Worm (Caenorhabditis elegans) whole organism, L4 larva: ENCODE measurements around the gene gst-35.
A peak's percentile ranks its signal among the peaks of the same experiment; 100 is the strongest.

Experiments
- F37D6.2 ChIP-seq: sonication (generic microtip); optimal IDR thresholded peaks from 2 replicates; lab custom pipeline; 2016; ENCODE audit warnings: mild to moderate bottlenecking, missing genetic modification characterization, missing compliant biosample characterization
- T20F7.1 ChIP-seq: fragments of 200-800 bp; sonication (Bioruptor generic); optimal IDR thresholded peaks from 2 replicates; lab custom pipeline; 2018; ENCODE audit warnings: mild to moderate bottlenecking, missing genetic modification characterization, missing compliant biosample characterization
- Y48G9A.11 ChIP-seq: fragments of 200-800 bp; sonication (Bioruptor generic); IDR thresholded peaks from 2 replicates; pipeline ENCODE4 v1.3.6; 2022; ENCODE audit warnings: missing genetic modification reagents, missing genetic modification characterization, missing compliant biosample characterization
- Y5F2A.4 ChIP-seq: fragments of 200-800 bp; sonication (Bioruptor generic); optimal IDR thresholded peaks from 2 replicates; lab custom pipeline; 2018; ENCODE audit warnings: mild to moderate bottlenecking, missing genetic modification characterization, missing compliant biosample characterization
- ZK546.5 ChIP-seq, 2 experiments: sonication (generic microtip); optimal IDR thresholded peaks; 2 replicates each; lab custom pipeline; 2017; ENCODE audit warnings: missing biosample characterization in 2 of 2, missing genetic modification characterization in 2 of 2
- ama-1 ChIP-seq: fragments of 150-350 bp; optimal IDR thresholded peaks from 2 replicates; lab custom pipeline; 2014; ENCODE audit warnings: inconsistent platforms, mixed read lengths
- attf-4 ChIP-seq: sonication (generic microtip); optimal IDR thresholded peaks from 3 replicates; lab custom pipeline; 2017; ENCODE audit warnings: missing biosample characterization, missing genetic modification characterization
- ceh-20 ChIP-seq: fragments of 200-800 bp; sonication (Bioruptor generic); IDR thresholded peaks from 2 replicates; pipeline ENCODE4 v1.3.6; 2022; ENCODE audit warnings: missing genetic modification reagents, missing genetic modification characterization, missing compliant biosample characterization
- ceh-32 ChIP-seq: sonication (generic microtip); optimal IDR thresholded peaks from 2 replicates; lab custom pipeline; 2016; ENCODE audit warnings: mild to moderate bottlenecking, missing genetic modification characterization, missing compliant biosample characterization; ENCODE audit not compliant: poor library complexity
- ceh-44 ChIP-seq: fragments of 200-800 bp; sonication (Bioruptor generic); IDR thresholded peaks from 2 replicates; pipeline ENCODE4 v1.3.6; 2022; ENCODE audit warnings: missing genetic modification reagents, missing genetic modification characterization, missing compliant biosample characterization
- ctbp-1 ChIP-seq: fragments of 200-800 bp; sonication (Bioruptor generic); IDR thresholded peaks from 2 replicates; pipeline ENCODE4 v1.3.6; 2022; ENCODE audit warnings: missing genetic modification reagents, missing genetic modification characterization, missing compliant biosample characterization
- daf-12 ChIP-seq: fragments of 150-350 bp; optimal IDR thresholded peaks from 2 replicates; lab custom pipeline; 2014; ENCODE audit warnings: missing biosample characterization, missing genetic modification reagents, missing genetic modification characterization
- daf-19 ChIP-seq: fragments of 200-800 bp; sonication (Bioruptor generic); conservative IDR thresholded peaks from 2 replicates; pipeline ENCODE4 v1.3.6; 2022; ENCODE audit warnings: missing genetic modification characterization, missing compliant biosample characterization
- dmd-6 ChIP-seq: fragments of 200-800 bp; sonication (Bioruptor generic); IDR thresholded peaks from 2 replicates; pipeline ENCODE4 v1.3.6; 2022; ENCODE audit warnings: missing genetic modification reagents, missing genetic modification characterization, missing compliant biosample characterization
- dpl-1 ChIP-seq: fragments of 150-350 bp; optimal IDR thresholded peaks from 2 replicates; lab custom pipeline; 2014; ENCODE audit warnings: missing biosample characterization, missing genetic modification reagents, missing genetic modification characterization
- duxl-1 ChIP-seq: sonication (generic microtip); optimal IDR thresholded peaks from 2 replicates; lab custom pipeline; 2016; ENCODE audit warnings: mild to moderate bottlenecking, missing genetic modification characterization, moderate library complexity, missing compliant biosample characterization; ENCODE audit not compliant: poor library complexity
- egl-43 ChIP-seq: fragments of 200-800 bp; sonication (Bioruptor generic); IDR thresholded peaks from 2 replicates; pipeline ENCODE4 v1.3.6; 2022; ENCODE audit warnings: missing genetic modification reagents, missing genetic modification characterization, missing compliant biosample characterization
- fos-1 ChIP-seq: fragments of 150-350 bp; optimal IDR thresholded peaks from 2 replicates; lab custom pipeline; 2014; ENCODE audit warnings: missing biosample characterization, missing genetic modification characterization
- hlh-11 ChIP-seq: fragments of 200-800 bp; sonication (Bioruptor generic); optimal IDR thresholded peaks from 2 replicates; lab custom pipeline; 2018; ENCODE audit warnings: mild to moderate bottlenecking, missing genetic modification characterization, missing compliant biosample characterization
- hlh-30 ChIP-seq: sonication (generic microtip); optimal IDR thresholded peaks from 2 replicates; lab custom pipeline; 2017; ENCODE audit warnings: antibody characterized with exemption, mild to moderate bottlenecking, missing genetic modification characterization, missing compliant biosample characterization; ENCODE audit not compliant: insufficient read depth
- jun-1 ChIP-seq: fragments of 150-350 bp; optimal IDR thresholded peaks from 2 replicates; lab custom pipeline; 2014; ENCODE audit warnings: missing biosample characterization, missing genetic modification reagents, missing genetic modification characterization
- lim-7 ChIP-seq: fragments of 200-800 bp; sonication (Bioruptor generic); IDR thresholded peaks from 2 replicates; pipeline ENCODE4 v1.3.6; 2022; ENCODE audit warnings: missing genetic modification characterization, missing compliant biosample characterization
- lin-1 ChIP-seq: fragments of 200-800 bp; sonication (Bioruptor generic); IDR thresholded peaks from 2 replicates; pipeline ENCODE4 v1.3.6; 2022; ENCODE audit warnings: missing genetic modification reagents, missing genetic modification characterization, missing compliant biosample characterization
- lin-13 ChIP-seq: fragments of 150-350 bp; optimal IDR thresholded peaks from 2 replicates; lab custom pipeline; 2014; ENCODE audit warnings: missing biosample characterization, missing genetic modification reagents, missing genetic modification characterization
- lin-15B ChIP-seq: fragments of 150-350 bp; sonication (generic microtip); optimal IDR thresholded peaks from 3 replicates; lab custom pipeline; 2014; ENCODE audit warnings: missing biosample characterization, missing genetic modification characterization
- lin-38 ChIP-seq: fragments of 200-800 bp; sonication (Bioruptor generic); IDR thresholded peaks from 2 replicates; pipeline ENCODE4 v1.3.6; 2022; ENCODE audit warnings: missing genetic modification reagents, missing genetic modification characterization, missing compliant biosample characterization
- mdl-1 ChIP-seq, 2 experiments: fragments of 150-350 bp in 1 of 2; sonication (generic microtip) in 1 of 2; optimal IDR thresholded peaks; 2 replicates each; lab custom pipeline; 2014 to 2017; ENCODE audit warnings: missing biosample characterization in 2 of 2, missing genetic modification characterization in 2 of 2
- mes-2 ChIP-seq: sonication (generic microtip); optimal IDR thresholded peaks from 2 replicates; lab custom pipeline; 2016; ENCODE audit warnings: missing genotype, mild to moderate bottlenecking, missing genetic modification characterization, missing compliant biosample characterization; ENCODE audit not compliant: poor library complexity, severe bottlenecking
- nhr-41 ChIP-seq: fragments of 200-800 bp; sonication (Bioruptor generic); IDR thresholded peaks from 2 replicates; pipeline ENCODE4 v1.3.6; 2022; ENCODE audit warnings: missing genetic modification reagents, missing genetic modification characterization, missing compliant biosample characterization
- nhr-76 ChIP-seq: fragments of 150-350 bp; optimal IDR thresholded peaks from 2 replicates; lab custom pipeline; 2014; ENCODE audit warnings: missing biosample characterization, missing genetic modification characterization
- nhr-77 ChIP-seq: fragments of 150-350 bp; optimal IDR thresholded peaks from 2 replicates; lab custom pipeline; 2014; ENCODE audit warnings: missing biosample characterization, missing genetic modification characterization
- pha-4 ChIP-seq, 2 experiments: fragments of 150-350 bp in 1 of 2; fragments of 200-800 bp in 1 of 2; sonication (Bioruptor generic) in 1 of 2; IDR thresholded peaks in 1 of 2; optimal IDR thresholded peaks in 1 of 2; 2 replicates each; pipeline versions ENCODE4 v1.3.6 to Lab custom; 2014 to 2022; ENCODE audit warnings: missing genetic modification characterization in 2 of 2, missing genetic modification reagents in 2 of 2, missing biosample characterization in 1 of 2, missing compliant biosample characterization in 1 of 2
- php-3 ChIP-seq: fragments of 200-800 bp; sonication (Bioruptor generic); IDR thresholded peaks from 2 replicates; pipeline ENCODE4 v1.3.6; 2022; ENCODE audit warnings: missing genetic modification reagents, missing genetic modification characterization, missing compliant biosample characterization
- pqm-1 ChIP-seq: sonication (generic microtip); optimal IDR thresholded peaks from 2 replicates; lab custom pipeline; 2017; ENCODE audit warnings: missing biosample characterization, missing genetic modification characterization
- rbr-2 ChIP-seq: sonication (generic microtip); optimal IDR thresholded peaks from 2 replicates; lab custom pipeline; 2016; ENCODE audit warnings: missing genotype, missing genetic modification characterization, missing compliant biosample characterization
- set-16 ChIP-seq: fragments of 200-800 bp; sonication (Bioruptor generic); IDR thresholded peaks from 2 replicates; pipeline ENCODE4 v1.3.6; 2022; ENCODE audit warnings: missing genetic modification reagents, missing genetic modification characterization, missing compliant biosample characterization
- skn-1 ChIP-seq: fragments of 150-350 bp; optimal IDR thresholded peaks from 2 replicates; lab custom pipeline; 2014; ENCODE audit warnings: missing biosample characterization, missing genetic modification characterization
- tra-1 ChIP-seq: fragments of 200-800 bp; sonication (Bioruptor generic); IDR thresholded peaks from 2 replicates; pipeline ENCODE4 v1.3.6; 2022; ENCODE audit warnings: missing genetic modification reagents, missing genetic modification characterization, missing compliant biosample characterization
- zfp-2 ChIP-seq: sonication (generic microtip); optimal IDR thresholded peaks from 2 replicates; lab custom pipeline; 2016; ENCODE audit warnings: mild to moderate bottlenecking, missing genetic modification characterization, missing compliant biosample characterization

gst-35 gene

ce11 chrII:15212260-15212914 is 27.2 kb upstream of the gst-35 start (continued):
- TF ChIP-seq ctbp-1 (GFP tag; lab: Robert Waterston, UW) (no peak), mdl-1 (tag; optimal IDR thresholded peaks at IDR 0.05; lab: Kevin White, UChicago) (peak in 1 of 2 experiments; percentile 28), daf-19 (GFP tag; lab: Robert Waterston, UW) (no peak), lin-38 (no peak), set-16 (GFP tag; lab: Robert Waterston, UW) (peak; percentile 12; the same call in 1 of the 2 replicates), jun-1 (tag; lab: Kevin White, UChicago) (no peak), mes-2 (tag; lab: Kevin White, UChicago) (no peak), ZK546.5 (tag; optimal IDR thresholded peaks at IDR 0.05; lab: Kevin White, UChicago) (no peak), nhr-41 (no peak), ceh-20 (GFP tag; lab: Robert Waterston, UW) (no peak), attf-4 (tag; lab: Kevin White, UChicago) (no peak), lim-7 (GFP tag; lab: Robert Waterston, UW) (no peak), php-3 (GFP tag; lab: Robert Waterston, UW) (no peak), ceh-32 (tag; lab: Kevin White, UChicago) (no peak), fos-1 (tag; lab: Kevin White, UChicago) (no peak), lin-15B (tag; lab: Kevin White, UChicago) (no peak), rbr-2 (no peak), Y48G9A.11 (no peak), dpl-1 (GFP tag; lab: Kevin White, UChicago) (no peak), Y5F2A.4 (GFP tag; lab: Kevin White, UChicago) (no peak), nhr-77 (tag; lab: Kevin White, UChicago) (no peak), T20F7.1 (GFP tag; lab: Kevin White, UChicago) (no peak), pqm-1 (tag; lab: Kevin White, UChicago) (no peak), lin-1 (GFP tag; lab: Robert Waterston, UW) (no peak), skn-1 (tag; lab: Kevin White, UChicago) (no peak), ama-1 (lab: Kevin White, UChicago) (peak; percentile 76), nhr-76 (tag; lab: Kevin White, UChicago) (no peak), hlh-11 (tag; lab: Kevin White, UChicago) (peak; percentile 63), duxl-1 (tag; lab: Kevin White, UChicago) (no peak), F37D6.2 (tag; lab: Kevin White, UChicago) (no peak), pha-4 (GFP tag; IDR thresholded peaks at IDR 0.05; lab: Robert Waterston, UW) (no peak), pha-4 (tag; optimal IDR thresholded peaks at IDR 0.05; lab: Kevin White, UChicago) (no peak), daf-12 (tag; lab: Kevin White, UChicago) (no peak), zfp-2 (tag; lab: Kevin White, UChicago) (no peak)

- TF ChIP-seq hlh-30 (peak; percentile 80), egl-43 (GFP tag; lab: Robert Waterston, UW) (0 out of 2 replicates have a peak, but pooled peaks have one; percentile 48), mes-2 (tag; lab: Kevin White, UChicago) (peak; percentile 31), tra-1 (no peak), lin-13 (GFP tag; lab: Kevin White, UChicago) (no peak), dmd-6 (GFP tag; lab: Robert Waterston, UW) (no peak), ceh-44 (GFP tag; lab: Robert Waterston, UW) (no peak)
Observed at ce11 chrII:15209309-15209708, 24.1 kb upstream of the gst-35 start.
